Worm (Caenorhabditis elegans) whole organism, early embryonic: ENCODE results near the gene bcf-1.

Source experiments
- B0310.2 ChIP-seq: sonication (generic microtip); optimal IDR thresholded peaks from 2 replicates; lab custom pipeline; 2016; ENCODE audit warnings: mild to moderate bottlenecking, missing genetic modification characterization, missing compliant biosample characterization
- F13C5.2 ChIP-seq: sonication (generic microtip); optimal IDR thresholded peaks from 2 replicates; lab custom pipeline; 2017; ENCODE audit warnings: mild to moderate bottlenecking, missing genetic modification characterization, inconsistent platforms, missing compliant biosample characterization
- aly-1 ChIP-seq: sonication (generic microtip); optimal IDR thresholded peaks from 2 replicates; lab custom pipeline; 2016; ENCODE audit warnings: missing genetic modification characterization, missing compliant biosample characterization
- ama-1 ChIP-seq: fragments of 150-350 bp; optimal IDR thresholded peaks from 2 replicates; lab custom pipeline; 2014
- ceh-13 ChIP-seq: fragments of 200-800 bp; sonication (Bioruptor generic); optimal IDR thresholded peaks from 2 replicates; lab custom pipeline; 2018; ENCODE audit warnings: mild to moderate bottlenecking, missing genetic modification characterization, missing compliant biosample characterization
- ceh-36 ChIP-seq: sonication (generic microtip); optimal IDR thresholded peaks from 2 replicates; lab custom pipeline; 2016; ENCODE audit warnings: missing genetic modification characterization, inconsistent platforms, missing compliant biosample characterization
- ets-7 ChIP-seq: sonication (generic microtip); optimal IDR thresholded peaks from 2 replicates; lab custom pipeline; 2016; ENCODE audit warnings: missing genotype, missing genetic modification characterization, missing compliant biosample characterization
- flt-1 ChIP-seq: fragments of 200-800 bp; sonication (Bioruptor generic); IDR thresholded peaks from 2 replicates; pipeline ENCODE4 v1.3.6; 2022; ENCODE audit warnings: missing genetic modification characterization, missing compliant biosample characterization
- hmbx-1 ChIP-seq: sonication (generic microtip); optimal IDR thresholded peaks from 2 replicates; lab custom pipeline; 2016; ENCODE audit warnings: mild to moderate bottlenecking, missing genetic modification characterization, missing compliant biosample characterization
- hmg-4 ChIP-seq: fragments of 200-800 bp; sonication (Bioruptor generic); optimal IDR thresholded peaks from 2 replicates; lab custom pipeline; 2018; ENCODE audit warnings: mild to moderate bottlenecking, missing genetic modification characterization, missing compliant biosample characterization
- hnd-1 ChIP-seq: sonication (generic microtip); optimal IDR thresholded peaks from 2 replicates; lab custom pipeline; 2016; ENCODE audit warnings: missing genetic modification characterization, missing compliant biosample characterization
- pes-1 ChIP-seq: fragments of 200-800 bp; sonication (Bioruptor generic); IDR thresholded peaks from 2 replicates; pipeline ENCODE4 v1.3.6; 2022; ENCODE audit warnings: missing genetic modification reagents, missing genetic modification characterization, missing compliant biosample characterization
- scrt-1 ChIP-seq: fragments of 200-800 bp; sonication (Bioruptor generic); IDR thresholded peaks from 2 replicates; pipeline ENCODE4 v1.3.6; 2022; ENCODE audit warnings: missing genetic modification characterization, missing compliant biosample characterization
- sea-1 ChIP-seq: fragments of 200-800 bp; sonication (Bioruptor generic); conservative IDR thresholded peaks from 2 replicates; pipeline ENCODE4 v1.3.6; 2022; ENCODE audit warnings: missing genetic modification characterization, missing compliant biosample characterization
- tbx-11 ChIP-seq: fragments of 200-800 bp; sonication (Bioruptor generic); IDR thresholded peaks from 2 replicates; pipeline ENCODE4 v1.3.6; 2022; ENCODE audit warnings: missing genetic modification characterization, missing compliant biosample characterization
- tbx-37 ChIP-seq: fragments of 200-800 bp; sonication (Bioruptor generic); conservative IDR thresholded peaks from 2 replicates; pipeline ENCODE4 v1.3.6; 2022; ENCODE audit warnings: missing genetic modification reagents, missing genetic modification characterization, missing compliant biosample characterization
- tra-4 ChIP-seq: sonication (generic microtip); optimal IDR thresholded peaks from 2 replicates; lab custom pipeline; 2017; ENCODE audit warnings: missing genetic modification characterization, missing compliant biosample characterization

bcf-1 gene

DNA sequence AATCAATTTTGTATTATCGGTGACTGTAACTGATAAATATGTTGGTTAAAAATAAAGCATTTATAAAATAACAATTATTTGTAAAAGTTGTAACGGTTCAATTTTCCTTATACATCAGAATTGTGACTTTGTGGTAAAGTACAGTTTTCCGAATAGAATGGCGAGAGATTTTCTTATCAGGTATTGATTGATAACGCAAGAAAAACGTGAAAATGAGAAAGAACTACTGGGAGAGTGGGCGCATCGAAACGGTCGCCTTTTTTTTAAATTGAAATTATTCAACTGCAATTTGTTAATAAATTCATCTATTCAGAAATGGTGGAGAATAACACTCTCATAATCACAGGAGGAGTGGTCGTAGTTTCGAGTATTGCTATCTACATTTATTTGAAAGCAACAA is 27.7 kb upstream of the bcf-1 start, which contains the start of gene hpo-19:
TSS of gene hpo-19 (plus strand) at position 314 of the 400 bp plus-strand sequence.
- no peak for TF ChIP-seq hmg-4
- TF ChIP-seq scrt-1 (GFP tag; lab: Robert Waterston, UW): no peak
- TF ChIP-seq tbx-37 (GFP tag; lab: Robert Waterston, UW): no peak
- no peak for TF ChIP-seq tra-4
- no peak for TF ChIP-seq flt-1
- TF ChIP-seq ceh-13: no peak
- no peak for TF ChIP-seq tbx-11 (GFP tag; lab: Robert Waterston, UW)
- TF ChIP-seq ceh-36 (tag; lab: Kevin White, UChicago): no peak
- TF ChIP-seq aly-1 (tag; lab: Kevin White, UChicago): no peak

DNA sequence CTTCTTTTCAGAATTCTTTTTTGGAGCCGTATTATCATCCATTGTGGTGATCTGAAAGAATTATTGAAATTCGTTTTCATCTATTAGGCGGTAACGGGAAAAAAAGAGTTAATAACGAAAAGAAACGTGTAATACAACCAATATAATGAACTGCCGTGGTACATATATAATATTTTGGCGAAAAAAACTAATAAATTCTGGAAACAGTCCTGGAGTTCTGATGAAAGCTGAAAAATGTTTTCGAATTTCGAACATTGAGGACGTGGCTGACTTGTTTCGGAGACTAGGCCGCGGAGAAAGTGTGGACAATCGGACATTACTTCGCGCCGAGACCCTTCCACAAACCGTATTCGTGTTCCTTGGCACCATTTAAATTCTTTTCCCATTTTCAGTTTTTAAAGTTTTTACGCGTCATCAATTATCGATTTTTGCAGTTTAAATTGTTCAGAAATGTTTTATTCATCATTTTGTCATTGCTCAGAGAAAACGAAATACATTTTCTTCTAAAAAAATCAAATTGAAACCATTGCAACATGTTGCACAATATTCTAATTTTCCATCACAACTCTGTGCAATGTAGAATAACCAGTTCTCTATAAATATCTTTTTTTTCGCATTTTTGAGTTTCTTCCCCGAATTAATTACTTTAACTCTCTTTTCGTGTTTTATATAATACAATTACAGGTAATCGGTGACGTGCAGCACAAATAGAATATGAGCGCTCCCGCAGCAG is 25.0 kb upstream of the bcf-1 start, which contains the start of the genes gad-1 and erfa-1:
TSS of gene gad-1 (minus strand) at position 51 of the 733 bp plus-strand sequence.
TSS of gene erfa-1 (plus strand) at position 683 of the 733 bp plus-strand sequence.
- no peak for TF ChIP-seq tbx-11 (GFP tag; lab: Robert Waterston, UW)
- TF ChIP-seq tbx-37 (GFP tag; lab: Robert Waterston, UW): peak; percentile 71

DNA sequence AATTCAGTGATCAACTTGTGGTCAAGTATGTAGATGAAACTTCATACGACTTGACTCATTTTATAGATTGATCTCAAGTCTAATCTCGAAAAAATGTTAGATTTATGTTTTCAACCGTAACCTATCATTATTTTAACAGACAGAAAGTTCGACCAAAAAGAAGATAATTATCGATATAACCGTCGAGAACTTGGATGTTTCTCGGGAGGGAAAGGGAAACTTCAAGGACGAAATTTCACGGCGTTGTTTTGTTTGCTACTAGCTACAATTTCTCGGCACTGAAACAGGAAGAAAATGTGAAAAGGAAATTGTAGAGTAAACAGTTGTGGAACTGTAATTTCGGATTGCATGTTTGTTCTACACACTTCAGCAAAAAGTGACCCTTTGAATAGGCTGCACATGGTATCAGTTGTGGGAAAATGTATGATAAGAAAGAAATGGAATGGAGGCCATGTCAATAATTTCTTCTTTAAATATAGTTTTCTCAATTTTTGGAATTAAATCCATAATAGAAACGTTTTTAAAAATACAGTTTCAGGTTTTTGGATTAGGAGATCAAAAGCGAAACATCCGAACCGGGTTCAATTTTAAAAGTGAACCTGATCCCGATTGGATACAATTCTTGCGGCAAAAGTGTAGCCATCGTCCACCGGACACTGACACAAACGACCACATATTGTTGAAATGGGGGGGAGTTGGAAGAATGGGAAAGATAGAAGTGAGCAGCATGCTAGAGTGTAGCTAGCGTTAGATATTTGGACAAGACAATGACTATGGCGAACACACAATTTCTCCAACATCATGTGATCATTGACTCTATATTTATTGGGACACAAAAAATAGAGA is 22.2 kb upstream of the bcf-1 start:
- TF ChIP-seq flt-1 (no peak), tra-4 (no peak), hmbx-1 (tag; lab: Kevin White, UChicago) (no peak), F13C5.2 (no peak), ceh-13 (no peak), ceh-36 (tag; lab: Kevin White, UChicago) (no peak), scrt-1 (GFP tag; lab: Robert Waterston, UW) (no peak), B0310.2 (tag; lab: Kevin White, UChicago) (no peak), pes-1 (no peak), hnd-1 (no peak), ama-1 (lab: Kevin White, UChicago) (no peak), sea-1 (GFP tag; lab: Robert Waterston, UW) (no peak), ets-7 (tag; lab: Kevin White, UChicago) (no peak), tbx-11 (GFP tag; lab: Robert Waterston, UW) (no peak), hmg-4 (no peak)

DNA sequence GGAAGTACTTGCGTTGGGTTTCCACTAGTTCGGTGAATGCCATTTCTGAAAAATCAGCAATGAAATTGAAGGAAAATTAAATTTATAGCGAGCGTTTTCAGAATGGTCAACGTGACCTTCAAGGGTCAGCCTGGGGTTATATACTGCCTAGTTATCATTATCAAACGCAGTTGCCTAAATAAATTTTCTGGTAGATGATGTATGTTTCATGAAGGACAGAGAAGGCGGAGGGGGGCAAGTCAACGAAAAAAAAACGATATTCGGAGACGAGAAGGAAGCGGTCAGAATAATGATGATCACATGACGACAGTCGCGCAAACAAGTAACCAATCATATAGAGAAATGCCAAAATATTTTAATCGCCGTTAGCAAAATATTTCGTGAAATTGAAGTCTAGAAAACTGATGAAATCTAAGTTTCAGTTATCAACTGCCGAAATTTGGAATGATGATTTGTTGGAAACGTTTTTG is 21.3 kb upstream of the bcf-1 start, which contains the start of gene alh-4:
TSS of gene alh-4 (minus strand) at position 51 of the 470 bp plus-strand sequence.
- no peak for TF ChIP-seq tra-4
- TF ChIP-seq ceh-36 (tag; lab: Kevin White, UChicago): no peak
- no peak for TF ChIP-seq hmbx-1 (tag; lab: Kevin White, UChicago)
- no peak for TF ChIP-seq scrt-1 (GFP tag; lab: Robert Waterston, UW)
- TF ChIP-seq ceh-13: no peak
- TF ChIP-seq ama-1 (lab: Kevin White, UChicago): no peak
- no peak for TF ChIP-seq ets-7 (tag; lab: Kevin White, UChicago)
- TF ChIP-seq B0310.2 (tag; lab: Kevin White, UChicago): no peak
- TF ChIP-seq tbx-37 (GFP tag; lab: Robert Waterston, UW): no peak
- TF ChIP-seq pes-1: no peak
- no peak for TF ChIP-seq F13C5.2
- TF ChIP-seq tbx-11 (GFP tag; lab: Robert Waterston, UW): no peak
- TF ChIP-seq hmg-4: no peak
- TF ChIP-seq hnd-1: no peak

DNA sequence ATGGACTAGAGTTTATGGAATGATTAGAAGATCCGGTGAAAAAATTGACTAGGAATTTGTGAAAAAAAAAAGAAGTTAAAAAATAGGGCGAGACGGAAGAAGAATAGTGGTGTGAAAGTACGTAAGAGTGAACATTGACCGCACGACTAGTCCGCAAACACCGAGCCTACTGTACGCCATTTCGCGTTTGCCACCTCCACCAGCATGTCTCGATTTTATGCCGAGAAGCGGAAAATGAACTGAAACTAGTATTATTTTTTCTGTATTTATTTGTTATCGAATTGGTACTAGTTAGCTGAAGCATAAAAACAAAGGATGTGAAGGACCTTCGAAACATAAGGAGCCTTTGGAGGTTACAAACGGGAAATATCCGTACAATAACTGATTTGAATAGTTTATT is 18.9 kb upstream of the bcf-1 start:
- TF ChIP-seq ceh-36 (tag; lab: Kevin White, UChicago): no peak
- TF ChIP-seq scrt-1 (GFP tag; lab: Robert Waterston, UW): no peak
- TF ChIP-seq ama-1 (lab: Kevin White, UChicago): no peak
- TF ChIP-seq tbx-11 (GFP tag; lab: Robert Waterston, UW): no peak
- TF ChIP-seq tbx-37 (GFP tag; lab: Robert Waterston, UW): no peak
- peak; percentile 10 for TF ChIP-seq F13C5.2
- no peak for TF ChIP-seq ets-7 (tag; lab: Kevin White, UChicago)

DNA sequence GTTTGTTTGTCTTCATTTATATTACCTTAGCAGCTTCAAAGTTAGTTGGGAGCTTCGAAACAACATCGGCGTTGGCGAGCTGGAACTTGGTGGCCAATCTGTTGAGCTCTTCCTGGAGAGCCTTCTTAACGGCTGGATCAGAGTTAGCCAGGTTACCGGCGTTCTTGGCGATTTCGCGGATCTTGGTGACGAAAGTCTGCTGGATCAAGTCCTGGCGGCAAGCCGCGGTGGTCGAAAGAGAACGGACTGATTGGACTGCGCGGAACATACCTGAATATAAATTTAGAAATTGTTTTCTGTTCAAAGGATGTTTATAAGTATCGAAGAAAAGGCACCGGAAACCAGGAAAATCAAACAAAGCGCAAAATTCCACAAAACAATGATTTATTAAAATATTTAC is 18.3 kb upstream of the bcf-1 start, which contains the start of gene atp-4:
TSS of gene atp-4 (minus strand) at position 270 of the 400 bp plus-strand sequence.
- TF ChIP-seq F13C5.2: no peak

DNA sequence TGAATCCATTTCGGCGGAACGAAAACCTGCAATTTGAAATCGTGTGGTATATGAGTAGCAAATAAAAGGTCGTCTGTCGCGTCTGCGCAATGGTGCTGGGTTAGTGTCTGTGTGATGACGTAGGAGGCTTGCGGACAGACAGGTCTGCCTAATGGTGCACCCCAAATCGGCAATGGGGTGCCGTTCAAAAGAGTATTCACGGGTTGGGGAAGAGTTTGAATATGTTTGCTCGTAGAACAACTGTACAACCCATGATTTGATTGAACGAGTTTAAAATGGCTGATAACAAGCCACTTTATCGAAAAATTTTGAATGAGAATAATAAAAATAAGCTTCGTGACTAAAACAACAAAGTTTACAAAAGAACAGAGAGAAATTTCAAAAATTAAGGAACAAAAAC is 17.3 kb upstream of the bcf-1 start, which contains the start of gene T05H4.11:
TSS of gene T05H4.11 (minus strand) at position 335 of the 400 bp plus-strand sequence.
- TF ChIP-seq aly-1 (tag; lab: Kevin White, UChicago) (no peak), hmg-4 (no peak), pes-1 (no peak), sea-1 (GFP tag; lab: Robert Waterston, UW) (no peak), tbx-37 (GFP tag; lab: Robert Waterston, UW) (no peak), ceh-36 (tag; lab: Kevin White, UChicago) (no peak), B0310.2 (tag; lab: Kevin White, UChicago) (no peak)

DNA sequence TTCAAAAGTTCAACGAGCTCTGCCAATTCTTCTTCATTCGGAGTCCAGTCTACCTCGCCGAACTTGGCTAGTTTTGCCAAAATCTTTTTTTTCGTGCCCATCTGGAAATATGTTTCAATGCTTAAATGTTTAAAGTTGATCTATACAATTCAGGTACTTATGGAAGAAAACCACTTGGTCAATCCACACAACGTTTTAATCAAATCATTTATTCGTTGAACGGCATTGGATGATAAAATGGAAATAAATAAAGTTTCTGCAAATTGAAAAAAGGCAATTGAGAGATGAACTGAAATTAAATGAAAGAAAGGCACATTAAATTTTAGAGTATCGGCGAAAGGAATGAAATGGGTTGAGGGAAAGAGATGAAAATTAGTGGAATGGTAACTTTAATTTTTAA is 15.5 kb upstream of the bcf-1 start, which contains the start of gene urb-1:
TSS of gene urb-1 (minus strand) at position 101 of the 400 bp plus-strand sequence.
- no peak for TF ChIP-seq ceh-36 (tag; lab: Kevin White, UChicago)
- no peak for TF ChIP-seq hnd-1
- peak; percentile 17 for TF ChIP-seq ama-1 (lab: Kevin White, UChicago)
